Worm (Caenorhabditis elegans) whole organism, midembryonic: ENCODE measurements around the gene mpz-6.

Experiments used
- cog-1 ChIP-seq: sonication (generic microtip); optimal IDR thresholded peaks from 2 replicates; lab custom pipeline; 2016; ENCODE audit warnings: missing genetic modification characterization, missing compliant biosample characterization
- flt-1 ChIP-seq: fragments of 200-800 bp; sonication (Bioruptor generic); IDR thresholded peaks from 2 replicates; pipeline ENCODE4 v1.3.6; 2022; ENCODE audit warnings: missing genetic modification characterization, missing compliant biosample characterization
- klf-2 ChIP-seq: fragments of 200-800 bp; sonication (Bioruptor generic); conservative IDR thresholded peaks from 2 replicates; pipeline ENCODE4 v1.3.6; 2022; ENCODE audit warnings: missing genetic modification reagents, missing genetic modification characterization, missing compliant biosample characterization
- med-1 ChIP-seq: sonication (generic microtip); optimal IDR thresholded peaks from 2 replicates; lab custom pipeline; 2017; ENCODE audit warnings: missing genetic modification characterization, mild to moderate bottlenecking, missing compliant biosample characterization, antibody characterized with exemption, missing genetic modification reagents; ENCODE audit not compliant: insufficient read depth
- ref-1 ChIP-seq: fragments of 200-800 bp; sonication (Bioruptor generic); conservative IDR thresholded peaks from 2 replicates; pipeline ENCODE4 v1.3.6; 2022; ENCODE audit warnings: missing genetic modification reagents, missing genetic modification characterization, missing compliant biosample characterization

- no peak for TF ChIP-seq flt-1
- no peak for TF ChIP-seq cog-1 (tag; lab: Kevin White, UChicago)
- TF ChIP-seq med-1 (GFP tag; lab: Kevin White, UChicago), result no peak
- no peak for TF ChIP-seq ref-1 (GFP tag; lab: Robert Waterston, UW)
- no peak for TF ChIP-seq klf-2
Observed at ce11 chrII:9403846-9404245, 3.1 kb downstream of the mpz-6 start, which contains the start of gene Y51B9A.5.
